Worm (Caenorhabditis elegans): Measurements from ENCODE around the gene rec-8.

DNA sequence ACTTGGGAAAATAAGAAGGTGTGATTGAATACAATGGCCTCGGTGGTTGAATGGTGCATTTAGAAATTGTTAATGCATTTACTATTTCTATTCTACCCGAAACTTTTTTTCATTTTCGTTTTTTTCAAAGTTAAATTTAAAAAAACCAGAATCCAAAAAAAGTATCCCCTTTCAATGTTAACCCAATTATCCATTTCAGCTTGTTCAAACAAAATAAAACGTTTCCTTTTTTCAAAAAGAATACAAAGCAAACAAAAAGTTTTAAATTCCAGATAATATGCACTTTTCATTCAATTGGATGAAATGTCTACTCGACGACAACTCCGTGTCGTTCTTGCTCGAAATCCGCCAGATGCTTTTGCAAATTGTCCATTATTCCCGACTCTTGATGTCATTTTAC, 10.4 kb downstream of the rec-8 start, which contains the start of gene W02A2.5:
- TF ChIP-seq dao-5 (tag; optimal IDR thresholded peaks at IDR 0.05) (no peak), him-1 (tag; optimal IDR thresholded peaks at IDR 0.05) (no peak)

Measured in whole organism, L4/young adult.